Worm (Caenorhabditis elegans): ENCODE results near the gene ufbp-1.

- TF ChIP-seq ceh-43 (GFP tag; optimal IDR thresholded peaks at IDR 0.05) (no peak), nhr-237 (tag; optimal IDR thresholded peaks at IDR 0.05) (no peak), nhr-2 (tag; optimal IDR thresholded peaks at IDR 0.05) (no peak), sptf-1 (tag; optimal IDR thresholded peaks at IDR 0.05) (no peak), nhr-76 (tag; optimal IDR thresholded peaks at IDR 0.05) (no peak), pha-4 (tag; optimal IDR thresholded peaks at IDR 0.05) (no peak), elt-1 (tag; optimal IDR thresholded peaks at IDR 0.05; ENCODE audit: borderline replicate concordance, insufficient read depth) (no peak)
Measured at ce11 chrIII:8437763-8438414, 5.5 kb downstream of the ufbp-1 start.
